Fruit fly (Drosophila melanogaster) ovary, adult (tissue): Measurements from ENCODE around the gene nAChRalpha1.

ENCODE experiments used
- CG17801 ChIP-seq: fragments of 200-800 bp; optimal IDR thresholded peaks from 2 replicates; lab custom pipeline; 2019; ENCODE audit warnings: missing biosample characterization, mild to moderate bottlenecking, missing genetic modification characterization, moderate library complexity; ENCODE audit not compliant: partially characterized antibody

Gene nAChRalpha1

dm6 chr3R:24457057-24457456, at the start of gene nAChRalpha1:
TSS of gene nAChRalpha1 (minus strand) at chr3R:24457157.
- no peak for TF ChIP-seq CG17801 (GFP tag; lab: Kevin White, UChicago)

DNA sequence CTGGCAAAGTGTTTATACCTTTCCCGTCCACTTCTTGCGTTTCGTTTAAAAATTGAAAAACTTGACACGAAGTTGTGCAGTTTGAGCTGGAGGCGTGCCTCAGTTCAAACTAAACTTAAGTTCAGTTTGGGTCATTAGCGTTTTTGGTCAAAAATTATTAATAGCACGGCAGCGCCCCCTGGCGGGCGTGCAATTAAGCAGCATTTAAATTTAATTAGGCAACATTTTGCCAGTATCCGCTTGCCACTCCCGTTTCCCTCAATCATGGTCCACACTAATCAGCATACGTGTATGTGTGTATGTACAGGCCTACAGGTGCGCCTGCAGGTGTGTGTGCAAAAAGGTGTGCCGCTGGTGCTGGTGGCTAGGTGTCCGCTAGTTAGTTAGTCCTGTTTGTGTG, 46.7 kb upstream of the nAChRalpha1 start:
- TF ChIP-seq CG17801 (GFP tag; lab: Kevin White, UChicago): no peak

DNA sequence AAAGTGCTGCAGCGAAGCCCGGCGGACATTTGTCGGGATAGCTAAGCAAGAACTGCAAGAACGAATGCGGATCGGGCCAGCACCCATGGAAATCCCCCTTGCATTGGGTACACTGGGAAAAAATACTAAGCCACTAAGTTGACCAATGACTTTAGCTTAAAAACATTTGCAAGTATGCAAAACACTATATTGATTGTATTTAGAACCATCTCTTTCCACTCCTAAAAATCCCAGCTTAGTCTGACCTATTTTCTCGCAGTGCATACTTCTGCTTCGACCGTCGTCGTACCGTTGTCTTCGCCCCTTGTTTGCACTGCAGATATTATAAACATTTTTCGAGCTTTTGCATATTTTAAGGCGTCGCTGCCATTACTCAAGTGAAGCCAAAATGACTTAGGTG, 39.1 kb upstream of the nAChRalpha1 start:
- no peak for TF ChIP-seq CG17801 (GFP tag; lab: Kevin White, UChicago)

DNA sequence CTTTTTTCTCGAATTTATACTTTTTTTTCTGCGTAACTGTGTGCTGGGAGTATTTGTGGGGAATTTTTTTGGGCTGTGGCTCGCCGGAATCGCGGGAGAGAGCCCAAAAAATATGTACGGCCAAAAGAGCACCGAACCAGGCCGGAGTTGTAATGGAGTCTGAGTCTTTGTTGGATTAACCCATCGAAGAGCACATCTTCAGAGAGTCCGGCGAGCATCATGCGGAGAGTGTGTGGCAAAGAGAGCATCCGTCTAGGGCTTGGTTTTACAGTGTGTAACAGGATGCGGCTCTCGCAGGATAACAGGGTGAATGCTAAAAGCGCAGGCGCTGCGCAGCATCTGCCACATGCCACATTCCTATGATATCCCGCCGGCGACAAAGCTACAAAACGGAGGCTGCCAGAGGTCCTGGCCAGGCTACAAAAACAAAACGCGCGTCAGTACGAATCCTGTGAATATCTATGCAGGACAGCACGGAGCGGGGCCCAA, 28.1 kb upstream of the nAChRalpha1 start, which contains the start of gene nAChRalpha2:
nAChRalpha2 (plus strand) TSS at position 439 of the 489 bp plus-strand sequence.
- TF ChIP-seq CG17801 (GFP tag; lab: Kevin White, UChicago): no peak

- TF ChIP-seq CG17801 (GFP tag; lab: Kevin White, UChicago): no peak
These were observed 24.1 kb upstream of the nAChRalpha1 start for dm6 chr3R:24481040-24481439.

dm6 chr3R:24474760-24475159, 17.8 kb upstream of the nAChRalpha1 start:
- no peak for TF ChIP-seq CG17801 (GFP tag; lab: Kevin White, UChicago)

DNA sequence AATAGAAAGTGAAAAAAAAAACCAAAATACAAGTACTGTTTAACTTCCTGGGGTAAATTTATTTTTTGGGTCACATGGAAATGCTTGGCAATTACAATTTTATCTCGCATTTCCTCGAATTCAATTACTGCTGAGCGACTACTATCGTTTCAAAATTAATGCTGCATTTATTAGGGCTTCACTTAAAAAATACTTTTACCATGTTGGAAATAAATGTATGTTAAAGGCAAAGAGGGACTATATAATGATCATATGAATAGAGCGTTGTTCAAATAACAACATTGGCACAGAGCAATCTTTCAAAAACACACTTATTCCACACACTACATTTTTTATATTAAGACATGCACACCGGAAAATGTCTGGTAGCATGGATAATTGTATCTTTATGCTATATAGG, 12.1 kb upstream of the nAChRalpha1 start, which contains the start of gene CG31128:
CG31128 (plus strand) TSS at position 301 of the 400 bp plus-strand sequence.
- no peak for TF ChIP-seq CG17801 (GFP tag; lab: Kevin White, UChicago)

- TF ChIP-seq CG17801 (GFP tag; lab: Kevin White, UChicago): no peak
These were observed 10.3 kb upstream of the nAChRalpha1 start for dm6 chr3R:24467237-24467636.

DNA sequence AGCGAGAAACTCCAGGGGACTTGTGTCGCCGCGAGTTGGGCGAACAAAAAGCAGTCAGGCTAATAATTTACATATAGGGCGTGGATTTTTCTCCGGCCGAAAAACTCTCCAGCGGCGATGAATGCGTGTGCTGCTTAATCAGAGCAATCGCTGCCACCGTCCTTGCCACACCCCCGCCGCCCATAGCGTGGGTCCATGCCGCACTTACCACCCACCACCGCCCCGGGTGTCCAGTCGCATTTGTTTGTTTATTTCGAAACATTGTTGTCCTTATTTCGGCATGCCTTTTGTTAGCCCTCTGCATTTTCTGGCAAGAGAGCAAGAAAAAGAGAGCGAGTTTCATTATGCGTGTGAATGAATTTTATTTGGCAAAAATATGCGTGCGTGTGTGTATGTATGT, 890 bp upstream of the nAChRalpha1 start:
- no peak for TF ChIP-seq CG17801 (GFP tag; lab: Kevin White, UChicago)

- peak; percentile 47 for TF ChIP-seq CG17801 (GFP tag; lab: Kevin White, UChicago)
These were observed 64.6 kb downstream of the nAChRalpha1 start, which contains the start of gene CG13616 for dm6 chr3R:24392207-24392939. TSS of gene CG13616 (plus strand) at chr3R:24392889.

DNA sequence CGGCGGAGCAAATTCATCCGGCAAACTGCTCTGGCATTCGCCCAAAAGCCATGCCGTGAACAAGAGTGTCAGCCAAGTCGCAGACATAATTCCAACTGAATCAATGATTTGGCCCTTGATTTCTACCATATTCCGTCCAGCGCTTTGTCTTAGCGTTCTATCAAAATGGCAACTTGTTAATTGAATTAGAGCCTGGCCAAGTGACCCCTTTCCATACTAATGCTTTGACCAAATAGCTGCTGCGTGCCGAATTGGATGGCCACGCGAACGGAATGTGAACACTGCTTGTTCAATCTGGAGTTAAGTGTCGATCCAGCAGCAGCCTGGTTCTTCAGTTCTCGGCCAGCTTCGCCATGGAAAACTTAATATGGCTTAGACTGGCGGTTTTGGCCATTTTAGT, 66.7 kb downstream of the nAChRalpha1 start, which contains the start of the genes CG5768 and CG13615:
CG5768 (minus strand) TSS at position 101 of the 400 bp plus-strand sequence.
CG13615 (plus strand) TSS at position 280 of the 400 bp plus-strand sequence.
- no peak for TF ChIP-seq CG17801 (GFP tag; lab: Kevin White, UChicago)

dm6 chr3R:24386434-24386833, 70.5 kb downstream of the nAChRalpha1 start:
- TF ChIP-seq CG17801 (GFP tag; lab: Kevin White, UChicago): no peak

DNA sequence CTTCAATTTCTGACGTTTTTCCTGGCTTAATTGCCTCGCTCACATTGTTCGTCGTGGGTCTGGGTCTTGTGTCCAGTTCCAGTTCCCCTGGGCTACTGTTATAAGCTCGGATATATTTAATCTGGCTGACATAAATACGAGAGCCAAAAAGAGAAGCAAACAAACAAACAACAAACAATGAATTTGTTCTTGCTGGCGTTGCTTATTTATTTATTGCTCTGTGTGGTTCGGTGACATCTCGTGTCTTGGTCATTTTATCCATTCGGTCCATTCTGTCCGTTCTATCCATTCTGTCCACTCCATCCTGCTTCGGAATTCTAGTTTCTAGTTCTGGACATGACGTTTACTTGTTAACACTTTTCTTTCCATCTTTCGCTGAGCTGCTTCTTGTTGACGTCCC, 72.0 kb downstream of the nAChRalpha1 start, which contains the start of gene CG17780:
CG17780 (minus strand) TSS at position 101 of the 400 bp plus-strand sequence.
- no peak for TF ChIP-seq CG17801 (GFP tag; lab: Kevin White, UChicago)

DNA sequence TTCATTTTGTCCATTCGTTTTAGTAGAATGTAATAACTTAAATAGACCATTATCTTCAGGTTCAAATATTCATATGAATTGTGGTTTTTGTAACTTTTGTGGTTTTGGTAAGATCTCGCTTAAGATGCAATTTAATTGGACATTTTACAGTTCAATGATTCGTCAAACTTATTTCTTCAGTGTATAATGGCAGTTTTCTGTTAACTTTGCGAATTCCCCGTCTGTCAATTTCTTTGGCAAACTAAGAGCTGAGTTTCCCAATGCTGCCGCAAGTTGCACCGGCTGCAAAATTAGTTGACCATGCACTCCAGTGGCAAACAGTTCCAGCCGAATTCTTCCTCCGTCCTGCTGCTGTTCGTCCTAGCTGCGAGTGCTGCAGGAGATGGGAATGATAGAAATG, 80.4 kb downstream of the nAChRalpha1 start, which contains the start of gene CG33342:
CG33342 (plus strand) TSS at position 301 of the 400 bp plus-strand sequence.
- TF ChIP-seq CG17801 (GFP tag; lab: Kevin White, UChicago): no peak

- TF ChIP-seq CG17801 (GFP tag; lab: Kevin White, UChicago): no peak
These were observed 81.4 kb downstream of the nAChRalpha1 start, which contains the start of gene CG17781 for dm6 chr3R:24375561-24375960. TSS of gene CG17781 (minus strand) at chr3R:24375661.
